Worm (Caenorhabditis elegans) whole organism, young adult: ENCODE results near the gene K10B3.1.

Experiments used
- B0035.1 ChIP-seq: sonication (generic microtip); optimal IDR thresholded peaks from 2 replicates; lab custom pipeline; 2016; ENCODE audit warnings: missing genetic modification characterization, mild to moderate bottlenecking, missing compliant biosample characterization, missing genotype, missing genetic modification reagents
- B0336.3 ChIP-seq: fragments of 200-800 bp; sonication (Bioruptor generic); IDR thresholded peaks from 2 replicates; pipeline ENCODE4 v1.3.6; 2022; ENCODE audit warnings: missing genetic modification characterization, missing compliant biosample characterization
- C17E4.6 ChIP-seq: fragments of 200-800 bp; sonication (Bioruptor generic); IDR thresholded peaks from 2 replicates; pipeline ENCODE4 v1.3.6; 2022; ENCODE audit warnings: missing genetic modification reagents, missing genetic modification characterization, missing compliant biosample characterization
- F49E8.2 ChIP-seq: sonication (generic microtip); optimal IDR thresholded peaks from 3 replicates; lab custom pipeline; 2017; ENCODE audit warnings: missing genetic modification characterization, mild to moderate bottlenecking, missing compliant biosample characterization, antibody characterized with exemption, moderate library complexity; ENCODE audit not compliant: insufficient read depth
- F52B5.7 ChIP-seq: sonication (generic microtip); optimal IDR thresholded peaks from 2 replicates; lab custom pipeline; 2016; ENCODE audit warnings: mild to moderate bottlenecking, missing genetic modification characterization, missing compliant biosample characterization
- K11D2.4 ChIP-seq: fragments of 200-800 bp; sonication (Bioruptor generic); IDR thresholded peaks from 2 replicates; pipeline ENCODE4 v1.3.6; 2022; ENCODE audit warnings: missing genetic modification reagents, missing genetic modification characterization, missing compliant biosample characterization
- attf-3 ChIP-seq: fragments of 200-800 bp; sonication (Bioruptor generic); conservative IDR thresholded peaks from 2 replicates; pipeline ENCODE4 v1.3.6; 2022; ENCODE audit warnings: missing genetic modification reagents, missing genetic modification characterization, missing compliant biosample characterization
- bed-1 ChIP-seq: fragments of 200-800 bp; sonication (Bioruptor generic); IDR thresholded peaks from 2 replicates; pipeline ENCODE4 v1.3.6; 2022; ENCODE audit warnings: missing genetic modification reagents, missing genetic modification characterization, missing compliant biosample characterization
- cebp-2 ChIP-seq: fragments of 200-800 bp; sonication (Bioruptor generic); IDR thresholded peaks from 2 replicates; pipeline ENCODE4 v1.3.6; 2022; ENCODE audit warnings: missing genetic modification characterization, missing compliant biosample characterization
- ceh-100 ChIP-seq: fragments of 200-800 bp; sonication (Bioruptor generic); IDR thresholded peaks from 2 replicates; pipeline ENCODE4 v1.3.6; 2022; ENCODE audit warnings: missing genetic modification reagents, missing genetic modification characterization, missing compliant biosample characterization
- ceh-27 ChIP-seq: fragments of 200-800 bp; sonication (Bioruptor generic); optimal IDR thresholded peaks from 2 replicates; lab custom pipeline; 2018; ENCODE audit warnings: mild to moderate bottlenecking, missing genetic modification characterization, moderate library complexity, missing compliant biosample characterization
- dpff-1 ChIP-seq: sonication (generic microtip); optimal IDR thresholded peaks from 2 replicates; lab custom pipeline; 2017; ENCODE audit warnings: mild to moderate bottlenecking, missing genetic modification characterization, missing compliant biosample characterization
- dpl-1 ChIP-seq: fragments of 150-350 bp; optimal IDR thresholded peaks from 2 replicates; lab custom pipeline; 2014; ENCODE audit warnings: missing biosample characterization, missing genetic modification reagents, missing genetic modification characterization
- efl-1 ChIP-seq: fragments of 150-350 bp; optimal IDR thresholded peaks from 2 replicates; lab custom pipeline; 2014; ENCODE audit warnings: missing biosample characterization, missing genetic modification reagents, missing genetic modification characterization
- egl-18 ChIP-seq: fragments of 200-800 bp; sonication (Bioruptor generic); IDR thresholded peaks from 2 replicates; pipeline ENCODE4 v1.3.6; 2022; ENCODE audit warnings: missing genetic modification reagents, missing genetic modification characterization, missing compliant biosample characterization
- hlh-12 ChIP-seq: sonication (generic microtip); optimal IDR thresholded peaks from 2 replicates; lab custom pipeline; 2016; ENCODE audit warnings: missing genetic modification characterization, missing compliant biosample characterization
- hmg-1.2 ChIP-seq: fragments of 200-800 bp; sonication (Bioruptor generic); IDR thresholded peaks from 2 replicates; pipeline ENCODE4 v1.3.6; 2022; ENCODE audit warnings: missing genetic modification reagents, missing genetic modification characterization, missing compliant biosample characterization
- lir-1 ChIP-seq: fragments of 200-800 bp; sonication (Bioruptor generic); conservative IDR thresholded peaks from 2 replicates; pipeline ENCODE4 v1.3.6; 2022; ENCODE audit warnings: missing genetic modification reagents, missing genetic modification characterization, missing compliant biosample characterization
- madf-3 ChIP-seq: fragments of 200-800 bp; sonication (Bioruptor generic); IDR thresholded peaks from 2 replicates; pipeline ENCODE4 v1.3.6; 2022; ENCODE audit warnings: missing genetic modification reagents, missing genetic modification characterization, missing compliant biosample characterization
- madf-6 ChIP-seq: fragments of 200-800 bp; sonication (Bioruptor generic); IDR thresholded peaks from 2 replicates; pipeline ENCODE4 v1.3.6; 2022; ENCODE audit warnings: missing genetic modification reagents, missing genetic modification characterization, missing compliant biosample characterization
- madf-8 ChIP-seq: fragments of 200-800 bp; sonication (Bioruptor generic); conservative IDR thresholded peaks from 2 replicates; pipeline ENCODE4 v1.3.6; 2022; ENCODE audit warnings: missing genetic modification reagents, missing genetic modification characterization, missing compliant biosample characterization
- mcd-1 ChIP-seq: fragments of 200-800 bp; sonication (Bioruptor generic); IDR thresholded peaks from 2 replicates; pipeline ENCODE4 v1.3.6; 2022; ENCODE audit warnings: missing genetic modification reagents, missing genetic modification characterization, missing compliant biosample characterization
- mxl-1 ChIP-seq: sonication (generic microtip); optimal IDR thresholded peaks from 2 replicates; lab custom pipeline; 2016; ENCODE audit warnings: missing genetic modification characterization, missing compliant biosample characterization
- nfyb-1 ChIP-seq: fragments of 200-800 bp; sonication (Bioruptor generic); IDR thresholded peaks from 2 replicates; pipeline ENCODE4 v1.3.6; 2022; ENCODE audit warnings: missing genetic modification reagents, missing genetic modification characterization, missing compliant biosample characterization
- nhr-120 ChIP-seq: fragments of 200-800 bp; sonication (Bioruptor generic); IDR thresholded peaks from 2 replicates; pipeline ENCODE4 v1.3.6; 2022; ENCODE audit warnings: missing genetic modification characterization, missing compliant biosample characterization
- nhr-179 ChIP-seq: sonication (generic microtip); optimal IDR thresholded peaks from 2 replicates; lab custom pipeline; 2016; ENCODE audit warnings: mild to moderate bottlenecking, missing genetic modification characterization, missing compliant biosample characterization
- nhr-27 ChIP-seq: fragments of 200-800 bp; sonication (Bioruptor generic); optimal IDR thresholded peaks from 2 replicates; lab custom pipeline; 2018; ENCODE audit warnings: mild to moderate bottlenecking, missing genetic modification characterization, moderate library complexity, missing compliant biosample characterization
- pha-4 ChIP-seq: fragments of 150-350 bp; sonication (generic microtip); optimal IDR thresholded peaks from 2 replicates; lab custom pipeline; 2014; ENCODE audit warnings: missing biosample characterization, missing genetic modification reagents, missing genetic modification characterization
- rec-8 ChIP-seq, 2 experiments: sonication (generic microtip); optimal IDR thresholded peaks; 2 replicates each; lab custom pipeline; 2016; ENCODE audit warnings: mild to moderate bottlenecking in 2 of 2, missing genetic modification characterization in 2 of 2, missing genetic modification reagents in 2 of 2, missing genotype in 2 of 2, missing biosample characterization in 1 of 2, missing compliant biosample characterization in 1 of 2, moderate library complexity in 1 of 2
- sea-2 ChIP-seq: fragments of 200-800 bp; sonication (Bioruptor generic); IDR thresholded peaks from 2 replicates; pipeline ENCODE4 v1.3.6; 2022; ENCODE audit warnings: missing genetic modification characterization, missing compliant biosample characterization
- snpc-3.4 ChIP-seq: sonication (generic microtip); optimal IDR thresholded peaks from 2 replicates; lab custom pipeline; 2017; ENCODE audit warnings: missing genetic modification characterization, mild to moderate bottlenecking, missing compliant biosample characterization, antibody characterized with exemption, moderate library complexity, missing genotype, missing genetic modification reagents
- snpc-4 ChIP-seq, 5 experiments: fragments of 150-350 bp in 1 of 5; sonication (generic microtip) in 4 of 5; optimal IDR thresholded peaks; 2 replicates each; lab custom pipeline; 2014 to 2018; ENCODE audit warnings: missing genetic modification characterization in 5 of 5, missing biosample characterization in 3 of 5, antibody characterized with exemption in 2 of 5, mild to moderate bottlenecking in 2 of 5, missing compliant biosample characterization in 2 of 5, missing genotype in 2 of 5, moderate library complexity in 2 of 5, missing genetic modification reagents in 1 of 5
- somi-1 ChIP-seq: fragments of 200-800 bp; sonication (Bioruptor generic); optimal IDR thresholded peaks from 2 replicates; lab custom pipeline; 2018; ENCODE audit warnings: mild to moderate bottlenecking, missing genetic modification characterization, missing compliant biosample characterization
- sptf-2 ChIP-seq: fragments of 200-800 bp; sonication (Bioruptor generic); optimal IDR thresholded peaks from 2 replicates; lab custom pipeline; 2018; ENCODE audit warnings: mild to moderate bottlenecking, missing genetic modification characterization, missing compliant biosample characterization
- unc-130 ChIP-seq: sonication (generic microtip); optimal IDR thresholded peaks from 2 replicates; lab custom pipeline; 2016; ENCODE audit warnings: missing genetic modification reagents, missing genetic modification characterization, missing compliant biosample characterization
- unc-62 ChIP-seq: fragments of 150-350 bp; optimal IDR thresholded peaks from 2 replicates; lab custom pipeline; 2014; ENCODE audit warnings: missing biosample characterization, missing genetic modification reagents, missing genetic modification characterization
- xnd-1 ChIP-seq: sonication (generic microtip); optimal IDR thresholded peaks from 2 replicates; lab custom pipeline; 2016; ENCODE audit warnings: missing genotype, missing genetic modification reagents, missing genetic modification characterization, missing compliant biosample characterization
- ztf-6 ChIP-seq: fragments of 200-800 bp; sonication (Bioruptor generic); IDR thresholded peaks from 2 replicates; pipeline ENCODE4 v1.3.6; 2022; ENCODE audit warnings: missing genetic modification reagents, missing genetic modification characterization, missing compliant biosample characterization

The K10B3.1 gene

DNA sequence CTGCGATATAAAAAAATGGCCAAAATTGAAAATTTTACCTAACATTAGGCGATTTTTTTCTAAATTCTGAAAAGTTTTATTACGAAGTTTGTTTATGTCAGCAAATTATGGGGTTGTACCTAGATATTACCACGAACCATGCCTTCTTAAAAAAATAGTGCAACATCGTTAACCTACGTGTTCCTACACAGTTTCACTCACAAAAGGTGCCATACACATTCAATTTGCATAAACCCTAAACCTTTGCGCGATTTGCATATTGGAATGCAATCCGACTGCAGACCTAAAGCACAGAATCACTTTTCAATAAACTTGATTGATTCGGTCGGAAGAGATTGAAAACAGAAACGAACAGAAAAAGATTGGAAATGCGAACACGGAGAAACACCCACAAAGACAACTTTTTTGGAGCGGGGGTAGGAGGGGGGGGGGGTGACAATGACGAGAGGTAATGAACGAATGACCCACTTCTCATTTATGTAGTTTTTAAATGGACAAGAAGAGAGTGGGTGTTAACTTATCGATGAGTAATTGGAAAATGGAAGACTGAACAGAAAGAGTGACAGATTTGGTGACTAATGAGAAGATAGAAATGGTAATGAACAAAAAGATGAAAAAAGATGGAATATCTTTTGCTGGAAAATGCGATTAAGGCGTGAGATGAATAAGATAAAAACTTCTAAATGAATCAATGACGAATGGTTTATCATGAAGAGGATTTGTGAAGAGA lies 20.9 kb downstream of the K10B3.1 start:
- TF ChIP-seq hlh-12 (tag; lab: Kevin White, UChicago) (no peak), B0035.1 (tag; lab: Kevin White, UChicago) (no peak), hmg-1.2 (no peak), efl-1 (GFP tag; lab: Kevin White, UChicago) (no peak), lir-1 (GFP tag; lab: Robert Waterston, UW) (no peak), K11D2.4 (GFP tag; lab: Robert Waterston, UW) (no peak), xnd-1 (tag; lab: Kevin White, UChicago) (no peak), sea-2 (no peak), egl-18 (GFP tag; lab: Robert Waterston, UW) (no peak), nfyb-1 (GFP tag; lab: Robert Waterston, UW) (no peak)

- TF ChIP-seq sptf-2 (GFP tag; lab: Kevin White, UChicago) (no peak), nhr-27 (tag; lab: Kevin White, UChicago) (no peak), madf-3 (GFP tag; lab: Robert Waterston, UW) (0 out of 2 replicates have a peak, but pooled peaks have one; percentile 5), snpc-3.4 (tag; lab: Kevin White, UChicago) (no peak), rec-8 (tag; optimal IDR thresholded peaks at IDR 0.05; lab: Kevin White, UChicago) (no peak), B0336.3 (no peak), C17E4.6 (GFP tag; lab: Robert Waterston, UW) (no peak), mxl-1 (tag; lab: Kevin White, UChicago) (no peak), pha-4 (peak; percentile 0), F49E8.2 (tag; lab: Kevin White, UChicago) (no peak), dpl-1 (GFP tag; lab: Kevin White, UChicago) (no peak), madf-6 (GFP tag; lab: Robert Waterston, UW) (no peak), nhr-120 (no peak), attf-3 (peak; percentile 89), sea-2 (no peak), dpff-1 (no peak), somi-1 (GFP tag; lab: Kevin White, UChicago) (no peak), ztf-6 (no peak), snpc-4 (GFP tag; optimal IDR thresholded peaks at IDR 0.05; lab: Kevin White, UChicago) (no peak), snpc-4 (tag; optimal IDR thresholded peaks at IDR 0.05; lab: Kevin White, UChicago) (no peak), cebp-2 (GFP tag; lab: Robert Waterston, UW) (no peak), mcd-1 (GFP tag; lab: Robert Waterston, UW) (no peak)
Measured at ce11 chrX:3159542-3159941, 24.3 kb downstream of the K10B3.1 start, which contains the start of gene gcc-1. gcc-1 (plus strand) TSS chrX:3159940.

DNA sequence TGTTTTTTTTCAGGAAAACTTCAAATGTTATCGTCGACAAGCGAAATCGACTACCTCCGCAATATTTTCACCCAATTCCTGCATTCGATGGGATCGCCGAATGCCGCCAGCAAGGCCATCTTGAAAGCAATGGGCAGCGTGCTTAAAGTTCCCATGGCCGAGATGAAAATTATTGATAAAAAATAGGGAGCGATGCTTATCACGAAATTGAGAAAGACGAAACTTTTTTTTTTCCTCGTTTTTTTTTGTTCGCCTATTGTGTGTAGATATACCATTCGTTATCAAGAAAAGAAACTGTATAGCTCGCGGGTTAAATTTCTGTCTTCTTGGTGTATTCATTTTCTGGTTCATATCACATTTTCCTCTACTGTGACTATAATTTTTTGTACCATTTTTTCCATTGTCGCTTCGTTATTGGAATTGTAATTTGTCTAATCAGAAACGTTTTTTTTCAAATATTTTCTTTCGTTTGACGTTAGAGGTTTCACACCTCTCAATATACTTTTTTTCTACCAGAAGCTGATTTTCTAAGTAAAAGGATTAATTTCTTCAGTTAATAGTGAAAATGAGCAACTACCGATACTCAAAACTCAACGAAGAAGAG lies 28.8 kb downstream of the K10B3.1 start, which contains the start of gene syx-6:
TSS of gene syx-6 (plus strand) at position 554 of the 604 bp plus-strand sequence.
- TF ChIP-seq madf-8 (no peak), F52B5.7 (tag; lab: Kevin White, UChicago) (no peak), unc-62 (no peak), mxl-1 (tag; lab: Kevin White, UChicago) (no peak), ceh-100 (GFP tag; lab: Robert Waterston, UW) (no peak), unc-130 (GFP tag; lab: Kevin White, UChicago) (no peak), bed-1 (GFP tag; lab: Robert Waterston, UW) (no peak), ceh-27 (GFP tag; lab: Kevin White, UChicago) (no peak), nhr-179 (tag; lab: Kevin White, UChicago) (no peak)
